Fruit fly (Drosophila melanogaster) whole organism, embryonic: ENCODE measurements around the gene flip.

Experiments
- BEAF-32 ChIP-seq: fragments of 200-800 bp; sonication (Bioruptor generic); optimal IDR thresholded peaks from 3 replicates; lab custom pipeline; 2017; ENCODE audit warnings: missing biosample characterization, missing genetic modification characterization, mild to moderate bottlenecking, moderate library complexity, missing genetic modification reagents
- Bteb2 ChIP-seq: fragments of 200-800 bp; sonication (Bioruptor generic); optimal IDR thresholded peaks from 2 replicates; lab custom pipeline; 2016; ENCODE audit warnings: missing biosample characterization, missing genetic modification characterization
- CG13287 ChIP-seq: fragments of 200-800 bp; sonication (Bioruptor generic); IDR thresholded peaks from 2 replicates; pipeline ENCODE4 v1.3.6; 2022; ENCODE audit warnings: missing biosample characterization, missing genetic modification characterization; ENCODE audit not compliant: partially characterized antibody
- CG13775 ChIP-seq: fragments of 200-800 bp; sonication (Bioruptor generic); optimal IDR thresholded peaks from 3 replicates; lab custom pipeline; 2017; ENCODE audit warnings: missing biosample characterization, mild to moderate bottlenecking, missing genetic modification characterization
- CG15073 ChIP-seq: fragments of 200-800 bp; sonication (Bioruptor generic); optimal IDR thresholded peaks from 2 replicates; lab custom pipeline; 2016; ENCODE audit warnings: missing biosample characterization, missing genetic modification characterization
- CG15601 ChIP-seq: fragments of 200-800 bp; sonication (Bioruptor generic); optimal IDR thresholded peaks from 3 replicates; lab custom pipeline; 2019; ENCODE audit warnings: missing biosample characterization, mild to moderate bottlenecking, missing genetic modification characterization, moderate library complexity
- CG16813 ChIP-seq: fragments of 200-800 bp; sonication (Bioruptor generic); IDR thresholded peaks from 3 replicates; pipeline ENCODE4 v1.3.6; 2022; ENCODE audit warnings: missing biosample characterization, missing genetic modification characterization; ENCODE audit not compliant: partially characterized antibody
- CG17568 ChIP-seq: fragments of 200-800 bp; sonication (Bioruptor generic); optimal IDR thresholded peaks from 2 replicates; lab custom pipeline; 2018; ENCODE audit warnings: missing biosample characterization, mild to moderate bottlenecking, missing genetic modification characterization, moderate library complexity
- CG2712 ChIP-seq: fragments of 200-800 bp; optimal IDR thresholded peaks from 3 replicates; lab custom pipeline; 2019; ENCODE audit warnings: missing biosample characterization, mild to moderate bottlenecking, missing genetic modification characterization, moderate library complexity
- CG32772 ChIP-seq: fragments of 200-800 bp; sonication (Bioruptor generic); IDR thresholded peaks from 2 replicates; pipeline ENCODE4 v1.3.6; 2022; ENCODE audit warnings: missing biosample characterization, missing genetic modification characterization
- CG34224 ChIP-seq: fragments of 200-800 bp; sonication (Bioruptor generic); IDR thresholded peaks from 3 replicates; pipeline ENCODE4 v1.3.6; 2022; ENCODE audit warnings: missing biosample characterization, missing genetic modification characterization; ENCODE audit not compliant: partially characterized antibody
- CG6791 ChIP-seq: fragments of 200-800 bp; sonication (Bioruptor generic); IDR thresholded peaks from 3 replicates; pipeline ENCODE4 v1.3.6; 2022; ENCODE audit warnings: missing biosample characterization, missing genetic modification characterization; ENCODE audit not compliant: partially characterized antibody
- CG7271 ChIP-seq: fragments of 200-800 bp; sonication (Bioruptor generic); optimal IDR thresholded peaks from 2 replicates; lab custom pipeline; 2018; ENCODE audit warnings: missing biosample characterization, mild to moderate bottlenecking, missing genetic modification characterization, moderate library complexity
- CG7357 ChIP-seq: fragments of 200-800 bp; sonication (Bioruptor generic); IDR thresholded peaks from 3 replicates; pipeline ENCODE4 v1.3.6; 2022; ENCODE audit warnings: missing biosample characterization, missing genetic modification characterization
- CG9817 ChIP-seq: fragments of 200-800 bp; sonication (Bioruptor generic); optimal IDR thresholded peaks from 2 replicates; lab custom pipeline; 2018; ENCODE audit warnings: missing biosample characterization, mild to moderate bottlenecking, missing genetic modification characterization, moderate library complexity
- Doc2 ChIP-seq: fragments of 200-800 bp; sonication (Bioruptor generic); IDR thresholded peaks from 2 replicates; pipeline ENCODE4 v1.3.6; 2022; ENCODE audit warnings: missing biosample characterization, missing genetic modification characterization
- ERR ChIP-seq: fragments of 200-800 bp; sonication (Bioruptor generic); optimal IDR thresholded peaks from 2 replicates; lab custom pipeline; 2016; ENCODE audit warnings: missing biosample characterization, missing genetic modification characterization
- Elba2 ChIP-seq: fragments of 200-800 bp; sonication (Bioruptor generic); optimal IDR thresholded peaks from 3 replicates; lab custom pipeline; 2016; ENCODE audit warnings: missing biosample characterization, missing genetic modification characterization
- Hr3 ChIP-seq: fragments of 200-800 bp; sonication (Bioruptor generic); optimal IDR thresholded peaks from 3 replicates; lab custom pipeline; 2016; ENCODE audit warnings: missing biosample characterization, missing genetic modification characterization
- MESR4 ChIP-seq: fragments of 200-800 bp; sonication (Bioruptor generic); optimal IDR thresholded peaks from 2 replicates; lab custom pipeline; 2018; ENCODE audit warnings: missing biosample characterization, mild to moderate bottlenecking, missing genetic modification characterization, moderate library complexity
- Poxn ChIP-seq: fragments of 200-800 bp; sonication (Bioruptor generic); IDR thresholded peaks from 2 replicates; pipeline ENCODE4 v1.3.6; 2022; ENCODE audit warnings: missing biosample characterization, missing genetic modification characterization
- Scr ChIP-seq: fragments of 200-800 bp; sonication (Bioruptor generic); IDR thresholded peaks from 2 replicates; pipeline ENCODE4 v1.3.6; 2022; ENCODE audit warnings: missing biosample characterization, missing genetic modification characterization; ENCODE audit not compliant: partially characterized antibody
- YL-1 ChIP-seq: fragments of 200-800 bp; sonication (Bioruptor generic); optimal IDR thresholded peaks from 3 replicates; lab custom pipeline; 2017; ENCODE audit warnings: missing biosample characterization, mild to moderate bottlenecking, missing genetic modification characterization
- al ChIP-seq: fragments of 200-800 bp; sonication (Bioruptor generic); IDR thresholded peaks from 2 replicates; pipeline ENCODE4 v1.3.6; 2022; ENCODE audit warnings: missing biosample characterization, missing genetic modification characterization
- bbx ChIP-seq: fragments of 200-800 bp; sonication (Bioruptor generic); IDR thresholded peaks from 2 replicates; pipeline ENCODE4 v1.3.6; 2022; ENCODE audit warnings: missing biosample characterization, missing genetic modification characterization; ENCODE audit not compliant: partially characterized antibody
- br ChIP-seq: fragments of >200 bp; optimal IDR thresholded peaks from 2 replicates; lab custom pipeline; 2017
- cad ChIP-seq: fragments of >200 bp; optimal IDR thresholded peaks from 2 replicates; lab custom pipeline; 2017; ENCODE audit warnings: missing biosample characterization, missing genetic modification characterization
- dmrt11E ChIP-seq: fragments of 200-800 bp; sonication (Bioruptor generic); optimal IDR thresholded peaks from 3 replicates; lab custom pipeline; 2018; ENCODE audit warnings: missing biosample characterization, mild to moderate bottlenecking, missing genetic modification characterization, moderate library complexity
- en ChIP-seq: fragments of 200-800 bp; sonication (Bioruptor generic); optimal IDR thresholded peaks from 2 replicates; lab custom pipeline; 2016; ENCODE audit warnings: missing biosample characterization, missing genetic modification characterization
- gfzf ChIP-seq: fragments of 200-800 bp; sonication (Bioruptor generic); optimal IDR thresholded peaks from 2 replicates; lab custom pipeline; 2016; ENCODE audit warnings: missing biosample characterization, mild to moderate bottlenecking, missing genetic modification characterization, moderate library complexity
- grn ChIP-seq: fragments of 200-800 bp; sonication (Bioruptor generic); optimal IDR thresholded peaks from 3 replicates; lab custom pipeline; 2017; ENCODE audit warnings: missing biosample characterization, missing genetic modification characterization
- gsb ChIP-seq: fragments of 200-800 bp; sonication (Bioruptor generic); IDR thresholded peaks from 2 replicates; pipeline ENCODE4 v1.3.6; 2022; ENCODE audit warnings: missing biosample characterization, missing genetic modification characterization
- inv ChIP-seq: fragments of 200-800 bp; sonication (Bioruptor generic); IDR thresholded peaks from 2 replicates; pipeline ENCODE4 v1.3.6; 2022; ENCODE audit warnings: missing biosample characterization, missing genetic modification characterization; ENCODE audit not compliant: partially characterized antibody
- kay ChIP-seq: fragments of 200-800 bp; sonication (Bioruptor generic); optimal IDR thresholded peaks from 2 replicates; lab custom pipeline; 2016; ENCODE audit warnings: missing biosample characterization, missing genetic modification characterization
- kni ChIP-seq: fragments of 200-800 bp; sonication (Bioruptor generic); optimal IDR thresholded peaks from 3 replicates; lab custom pipeline; 2017; ENCODE audit warnings: mild to moderate bottlenecking, missing biosample characterization, missing genetic modification reagents, missing genetic modification characterization
- knrl ChIP-seq: fragments of 200-800 bp; sonication (Bioruptor generic); IDR thresholded peaks from 3 replicates; pipeline ENCODE4 v1.3.6; 2022; ENCODE audit warnings: missing biosample characterization, missing genetic modification characterization; ENCODE audit not compliant: partially characterized antibody
- maf-S ChIP-seq: fragments of 200-800 bp; sonication (Bioruptor generic); optimal IDR thresholded peaks from 2 replicates; lab custom pipeline; 2016; ENCODE audit warnings: missing biosample characterization, missing genetic modification characterization
- nmo ChIP-seq: fragments of 200-800 bp; sonication (Bioruptor generic); optimal IDR thresholded peaks from 2 replicates; lab custom pipeline; 2018; ENCODE audit warnings: missing biosample characterization, mild to moderate bottlenecking, missing genetic modification characterization, moderate library complexity
- p53 ChIP-seq: fragments of 200-800 bp; sonication (Bioruptor generic); optimal IDR thresholded peaks from 2 replicates; lab custom pipeline; 2016; ENCODE audit warnings: missing biosample characterization, missing genetic modification characterization
- prd ChIP-seq, 3 experiments: fragments of >200 bp in 2 of 3; fragments of 200-800 bp in 1 of 3; sonication (Bioruptor generic) in 1 of 3; optimal IDR thresholded peaks in 2 of 3; IDR thresholded peaks in 1 of 3; 2 replicates in 2 of 3; 3 replicates in 1 of 3; pipeline versions ENCODE4 v1.3.6 to Lab custom; 2017 to 2022; ENCODE audit warnings: missing biosample characterization in 1 of 3, missing genetic modification characterization in 1 of 3
- psq ChIP-seq: fragments of 200-800 bp; sonication (Bioruptor generic); optimal IDR thresholded peaks from 2 replicates; lab custom pipeline; 2017; ENCODE audit warnings: missing biosample characterization, missing genetic modification characterization
- repo ChIP-seq: fragments of 200-800 bp; sonication (Bioruptor generic); optimal IDR thresholded peaks from 2 replicates; lab custom pipeline; 2016; ENCODE audit warnings: missing biosample characterization, missing genetic modification characterization
- row ChIP-seq: fragments of 200-800 bp; sonication (Bioruptor generic); IDR thresholded peaks from 3 replicates; pipeline ENCODE4 v1.3.6; 2022; ENCODE audit warnings: missing biosample characterization, missing genetic modification characterization
- sens ChIP-seq: fragments of 200-800 bp; sonication (Bioruptor generic); peaks from one replicate; lab custom pipeline; 2016; ENCODE audit warnings: missing biosample characterization, missing genetic modification characterization
- sna ChIP-seq: fragments of 200-800 bp; sonication (Bioruptor generic); IDR thresholded peaks from 2 replicates; pipeline ENCODE4 v1.3.6; 2022; ENCODE audit warnings: missing biosample characterization, missing genetic modification characterization; ENCODE audit not compliant: partially characterized antibody
- toy ChIP-seq: fragments of 200-800 bp; sonication (Bioruptor generic); IDR thresholded peaks from 2 replicates; pipeline ENCODE4 v1.3.6; 2022; ENCODE audit warnings: missing biosample characterization, missing genetic modification characterization
- unc-4 ChIP-seq: fragments of 200-800 bp; sonication (Bioruptor generic); IDR thresholded peaks from 2 replicates; pipeline ENCODE4 v1.3.6; 2022; ENCODE audit warnings: missing biosample characterization, missing genetic modification characterization; ENCODE audit not compliant: partially characterized antibody

Gene flip

DNA sequence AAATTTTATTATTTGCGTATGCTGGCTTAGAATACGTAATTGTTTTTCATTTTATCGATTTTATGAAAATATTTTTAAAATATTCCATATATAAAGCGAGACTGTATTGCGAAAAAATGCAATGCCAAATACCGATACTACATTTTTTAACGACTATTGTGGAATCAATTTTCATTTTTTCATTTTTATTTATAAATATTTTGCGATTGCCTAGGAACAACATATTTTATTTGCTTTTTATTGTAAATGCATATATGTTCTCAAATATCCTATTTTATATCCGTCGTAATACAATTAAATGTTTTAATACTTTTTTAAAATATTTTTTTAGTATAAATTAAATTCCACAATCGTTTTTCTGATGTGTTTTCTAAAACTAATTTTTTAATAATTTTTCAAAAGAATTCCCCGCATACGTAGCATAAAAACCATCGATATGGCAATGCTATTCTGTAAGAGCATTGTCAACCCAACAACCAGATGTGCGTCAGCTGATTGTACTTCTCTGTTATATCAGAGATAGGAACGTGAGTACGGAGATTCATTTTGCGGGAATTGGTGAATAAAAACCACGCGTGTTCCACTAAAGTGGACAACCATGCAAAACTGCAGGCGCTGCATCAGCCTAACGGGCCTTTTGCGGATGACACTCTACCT, 33.5 kb upstream of the flip start, which contains the start of gene Suv3 (continued):
- 0 out of 3 replicates have a peak, but pooled peaks have one; percentile 40 for TF ChIP-seq CG7357 (GFP tag; lab: Robert Waterston, UW)
- peak; percentile 73 for TF ChIP-seq CG13775

- TF ChIP-seq maf-S (GFP tag; lab: Kevin White, UChicago) (no peak), sna (GFP tag; lab: Robert Waterston, UW) (no peak; the same call in 1 of the 2 replicates), br (no peak), CG2712 (no peak), MESR4 (peak; percentile 82), YL-1 (GFP tag; lab: Kevin White, UChicago) (peak; percentile 22), en (GFP tag; lab: Kevin White, UChicago) (no peak), sens (GFP tag; lab: Kevin White, UChicago) (peak; percentile 67), gfzf (GFP tag; lab: Kevin White, UChicago) (no peak), kay (peak; percentile 84), psq (no peak), gsb (GFP tag; lab: Robert Waterston, UW) (no peak), CG6791 (GFP tag; lab: Robert Waterston, UW) (peak; percentile 51; the same call in 1 of the 3 replicates), CG9817 (tag; lab: Kevin White, UChicago) (no peak), Poxn (no peak), CG32772 (GFP tag; lab: Robert Waterston, UW) (no peak), CG34224 (0 out of 3 replicates have a peak, but pooled peaks have one; percentile 21), Doc2 (no peak), BEAF-32 (GFP tag; lab: Kevin White, UChicago) (peak; percentile 66), CG17568 (GFP tag; lab: Kevin White, UChicago) (no peak), bbx (GFP tag; lab: Robert Waterston, UW) (peak; percentile 58), dmrt11E (tag; lab: Kevin White, UChicago) (no peak), ERR (GFP tag; lab: Kevin White, UChicago) (no peak), al (GFP tag; lab: Robert Waterston, UW) (no peak), nmo (GFP tag; lab: Kevin White, UChicago) (no peak), row (GFP tag; lab: Robert Waterston, UW) (peak; percentile 59), unc-4 (GFP tag; lab: Robert Waterston, UW) (0 out of 2 replicates have a peak, but pooled peaks have one; percentile 36), CG13287 (GFP tag; lab: Robert Waterston, UW) (peak; percentile 56), grn (GFP tag; lab: Kevin White, UChicago) (no peak), Bteb2 (GFP tag; lab: Kevin White, UChicago) (no peak), toy (GFP tag; lab: Robert Waterston, UW) (no peak), inv (GFP tag; lab: Robert Waterston, UW) (peak; percentile 45; the same call in 1 of the 2 replicates), kni (no peak), repo (GFP tag; lab: Kevin White, UChicago) (no peak), CG15601 (tag; lab: Kevin White, UChicago) (no peak), CG15073 (no peak), CG7271 (tag; lab: Kevin White, UChicago) (no peak), cad (GFP tag; lab: Kevin White, UChicago) (peak; percentile 19), Hr3 (no peak), CG16813 (GFP tag; lab: Robert Waterston, UW) (peak; percentile 57), p53 (GFP tag; lab: Kevin White, UChicago) (no peak), Scr (GFP tag; lab: Robert Waterston, UW) (peak; percentile 66), prd (optimal IDR thresholded peaks at IDR 0.05; lab: Kevin White, UChicago) (no peak), prd (GFP tag; IDR thresholded peaks at IDR 0.05; lab: Robert Waterston, UW) (no peak), knrl (peak; percentile 53; the same call in 2 of the 3 replicates), Elba2 (GFP tag; lab: Kevin White, UChicago) (peak; percentile 15)
Observed at dm6 chr3R:4310683-4311066, 32.9 kb upstream of the flip start, which contains the start of gene Vps24. TSS of gene Vps24 (minus strand) at chr3R:4310947.
